Worm (Caenorhabditis elegans): ENCODE results near the gene spk-1.

spk-1 gene

DNA sequence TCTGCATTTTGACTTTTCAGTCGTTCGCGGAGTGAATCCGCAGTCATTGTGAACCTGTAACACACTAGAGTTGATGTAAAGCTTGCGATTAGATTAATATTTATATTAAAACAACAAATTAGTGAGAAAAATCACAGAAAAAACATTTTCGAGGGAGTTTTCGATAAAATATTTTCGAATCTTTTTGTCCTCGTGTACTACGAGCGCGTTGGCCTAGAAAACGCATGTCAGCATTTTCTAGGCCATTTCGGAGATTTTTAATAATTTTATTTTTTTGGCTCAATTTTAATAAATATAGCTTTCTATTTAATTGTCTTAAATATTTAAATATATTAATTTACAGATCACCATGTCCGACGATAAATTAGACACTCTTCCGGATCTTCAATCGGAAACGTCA, 9.0 kb downstream of the spk-1 start, which contains the start of gene B0464.9 (continued):
- peak in 1 of 2 experiments; percentile 87 for TF ChIP-seq ztf-11 (tag; optimal IDR thresholded peaks at IDR 0.05)
- TF ChIP-seq nhr-11 (tag; optimal IDR thresholded peaks at IDR 0.05), result no peak
- no peak for TF ChIP-seq elt-3 (tag; optimal IDR thresholded peaks at IDR 0.05)
- TF ChIP-seq zip-4 (GFP tag; optimal IDR thresholded peaks at IDR 0.05), result no peak
- TF ChIP-seq fkh-4 (tag; optimal IDR thresholded peaks at IDR 0.05; ENCODE audit: borderline replicate concordance), result peak; percentile 90
- TF ChIP-seq unc-86 (tag; optimal IDR thresholded peaks at IDR 0.05), result peak; percentile 48
- TF ChIP-seq xbp-1 (tag; optimal IDR thresholded peaks at IDR 0.05), result peak; percentile 74
- TF ChIP-seq C34B4.2 (tag; optimal IDR thresholded peaks at IDR 0.05), result no peak
- TF ChIP-seq fkh-10 (GFP tag; optimal IDR thresholded peaks at IDR 0.05), result no peak
- peak; percentile 78 for TF ChIP-seq egl-13 (tag; optimal IDR thresholded peaks at IDR 0.05)
- TF ChIP-seq isw-1 (GFP tag; IDR thresholded peaks at IDR 0.05), result peak; percentile 46
- peak; percentile 91 for TF ChIP-seq ceh-90 (tag; optimal IDR thresholded peaks at IDR 0.05)
- peak; percentile 36 for TF ChIP-seq skn-1 (tag; optimal IDR thresholded peaks at IDR 0.05)
- TF ChIP-seq lin-14 (GFP tag; optimal IDR thresholded peaks at IDR 0.05), result peak; percentile 70
- peak; percentile 79 for TF ChIP-seq C04F5.9 (tag; optimal IDR thresholded peaks at IDR 0.05)
- TF ChIP-seq nhr-20 (tag; optimal IDR thresholded peaks at IDR 0.05), result peak; percentile 74
- TF ChIP-seq nhr-85 (tag), result peak; percentile 94
- no peak for TF ChIP-seq aha-1 (tag; optimal IDR thresholded peaks at IDR 0.05)
- TF ChIP-seq Y116A8C.19 (tag; optimal IDR thresholded peaks at IDR 0.05; ENCODE audit: borderline replicate concordance), result peak; percentile 47
- TF ChIP-seq unc-98 (GFP tag; IDR thresholded peaks at IDR 0.05), result peak; percentile 64; the same call in 1 of the 2 replicates
- TF ChIP-seq lin-35 (GFP tag; optimal IDR thresholded peaks at IDR 0.05), result peak; percentile 55 to 61

- TF ChIP-seq nhr-85 (tag) (no peak), ama-1 (optimal IDR thresholded peaks at IDR 0.05) (no peak), mef-2 (tag; optimal IDR thresholded peaks at IDR 0.05) (no peak), fos-1 (tag; optimal IDR thresholded peaks at IDR 0.05) (no peak), hpl-2 (GFP tag; optimal IDR thresholded peaks at IDR 0.05) (no peak), C34B4.2 (tag; optimal IDR thresholded peaks at IDR 0.05) (no peak), ceh-90 (tag; optimal IDR thresholded peaks at IDR 0.05) (no peak), grh-1 (GFP tag; IDR thresholded peaks at IDR 0.05) (no peak), mab-9 (GFP tag; IDR thresholded peaks at IDR 0.05) (no peak), ceh-63 (GFP tag; optimal IDR thresholded peaks at IDR 0.05) (no peak), unc-30 (tag; optimal IDR thresholded peaks at IDR 0.05) (no peak), C16A3.4 (tag; optimal IDR thresholded peaks at IDR 0.05) (no peak), aha-1 (tag; optimal IDR thresholded peaks at IDR 0.05) (no peak), efl-1 (optimal IDR thresholded peaks at IDR 0.05) (no peak), efl-1 (GFP tag; optimal IDR thresholded peaks at IDR 0.05 in 1 of 2) (no peak), dsc-1 (tag; optimal IDR thresholded peaks at IDR 0.05) (no peak)
Observed at ce11 chrIII:9465865-9466264, 9.5 kb downstream of the spk-1 start, which contains the start of gene B0464.6. B0464.6 (minus strand) TSS chrIII:9465965.

ce11 chrIII:9467095-9467494, 10.7 kb downstream of the spk-1 start, which contains the start of gene baf-1:
baf-1 (plus strand) TSS chrIII:9467464.
- TF ChIP-seq egl-27 (tag; optimal IDR thresholded peaks at IDR 0.05), result no peak
- TF ChIP-seq ceh-82 (tag; optimal IDR thresholded peaks at IDR 0.05), result peak; percentile 18 to 55 (median 29)
- TF ChIP-seq C04F5.9 (tag; optimal IDR thresholded peaks at IDR 0.05), result no peak
- TF ChIP-seq efl-3 (GFP tag; optimal IDR thresholded peaks at IDR 0.05), result no peak
- TF ChIP-seq F16B12.6 (tag; optimal IDR thresholded peaks at IDR 0.05), result peak; percentile 40
- TF ChIP-seq ztf-4 (tag; optimal IDR thresholded peaks at IDR 0.05), result no peak
- peak; percentile 66 for TF ChIP-seq nhr-20 (tag; optimal IDR thresholded peaks at IDR 0.05)
- no peak for TF ChIP-seq fkh-4 (tag; optimal IDR thresholded peaks at IDR 0.05; ENCODE audit: borderline replicate concordance)
- peak; percentile 22 for TF ChIP-seq hpl-2 (GFP tag; optimal IDR thresholded peaks at IDR 0.05)
- TF ChIP-seq lsy-2 (tag; optimal IDR thresholded peaks at IDR 0.05), result peak; percentile 68 to 83
- TF ChIP-seq ceh-63 (GFP tag; optimal IDR thresholded peaks at IDR 0.05), result no peak
- TF ChIP-seq skn-1 (tag; optimal IDR thresholded peaks at IDR 0.05), result peak; percentile 81
- peak; percentile 60 for TF ChIP-seq snu-23 (GFP tag; optimal IDR thresholded peaks at IDR 0.05)
- TF ChIP-seq nhr-90 (tag; optimal IDR thresholded peaks at IDR 0.05; ENCODE audit: poor library complexity), result peak; percentile 77
- TF ChIP-seq blmp-1 (tag; optimal IDR thresholded peaks at IDR 0.05), result peak; percentile 30
- TF ChIP-seq nhr-85 (tag), result peak; percentile 77
- TF ChIP-seq lin-35 (GFP tag; optimal IDR thresholded peaks at IDR 0.05), result peak; percentile 72 to 83
- TF ChIP-seq lir-3 (tag; optimal IDR thresholded peaks at IDR 0.05; ENCODE audit: poor library complexity), result peak; percentile 59
- TF ChIP-seq dsc-1 (tag; optimal IDR thresholded peaks at IDR 0.05), result peak; percentile 44
- TF ChIP-seq lin-15B (tag; optimal IDR thresholded peaks at IDR 0.05), result peak; percentile 64
- TF ChIP-seq pqm-1 (tag; optimal IDR thresholded peaks at IDR 0.05), result no peak
- peak; percentile 78 for TF ChIP-seq nhr-47 (tag; optimal IDR thresholded peaks at IDR 0.05)
- TF ChIP-seq ceh-88 (GFP tag; IDR thresholded peaks at IDR 0.05), result no peak
- TF ChIP-seq ama-1 (optimal IDR thresholded peaks at IDR 0.05), result no peak
- TF ChIP-seq nhr-11 (tag; optimal IDR thresholded peaks at IDR 0.05), result no peak
- TF ChIP-seq sox-4 (tag; optimal IDR thresholded peaks at IDR 0.05), result peak; percentile 26
- peak; percentile 76 for TF ChIP-seq snpc-4 (tag; optimal IDR thresholded peaks at IDR 0.05)
- peak in 1 of 2 experiments; percentile 10 for TF ChIP-seq ztf-11 (tag; optimal IDR thresholded peaks at IDR 0.05)
- TF ChIP-seq mef-2 (tag; optimal IDR thresholded peaks at IDR 0.05), result no peak

All from whole organism, L1 larva.